Worm (Caenorhabditis elegans): ENCODE measurements around the gene gpdh-2.

Gene gpdh-2

DNA sequence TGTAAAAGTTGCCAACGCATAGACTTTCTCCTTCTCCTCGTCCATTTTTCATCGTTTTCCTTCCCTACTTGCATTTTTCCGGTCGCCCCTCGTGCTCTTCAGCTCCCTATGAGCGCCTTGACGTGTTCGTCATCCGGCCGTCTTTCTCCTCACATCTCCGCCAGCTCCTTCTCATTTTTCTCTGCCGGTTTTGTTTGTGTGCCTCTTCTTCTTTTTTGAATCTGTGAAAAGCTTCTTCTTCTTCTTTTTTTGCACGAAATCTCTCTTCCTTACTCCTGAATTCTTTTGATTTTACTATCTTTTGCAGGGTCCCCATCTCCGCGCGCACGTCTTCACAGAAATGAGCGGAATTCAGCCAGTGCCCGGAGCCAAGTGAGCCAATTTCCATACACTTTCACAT, 7.4 kb downstream of the gpdh-2 start, which contains the start of gene K11H3.3:
K11H3.3 (plus strand) TSS at position 308 of the 400 bp plus-strand sequence.
- TF ChIP-seq hmg-11 (tag; optimal IDR thresholded peaks at IDR 0.05) (no peak), pqm-1 (tag; optimal IDR thresholded peaks at IDR 0.05) (no peak), eor-1 (tag; optimal IDR thresholded peaks at IDR 0.05) (no peak), unc-39 (tag; optimal IDR thresholded peaks at IDR 0.05) (no peak), ceh-9 (tag; optimal IDR thresholded peaks at IDR 0.05) (no peak), nhr-237 (tag; optimal IDR thresholded peaks at IDR 0.05) (no peak), lin-39 (tag; optimal IDR thresholded peaks at IDR 0.05) (peak; percentile 49), ZK546.5 (tag; optimal IDR thresholded peaks at IDR 0.05) (no peak)

DNA sequence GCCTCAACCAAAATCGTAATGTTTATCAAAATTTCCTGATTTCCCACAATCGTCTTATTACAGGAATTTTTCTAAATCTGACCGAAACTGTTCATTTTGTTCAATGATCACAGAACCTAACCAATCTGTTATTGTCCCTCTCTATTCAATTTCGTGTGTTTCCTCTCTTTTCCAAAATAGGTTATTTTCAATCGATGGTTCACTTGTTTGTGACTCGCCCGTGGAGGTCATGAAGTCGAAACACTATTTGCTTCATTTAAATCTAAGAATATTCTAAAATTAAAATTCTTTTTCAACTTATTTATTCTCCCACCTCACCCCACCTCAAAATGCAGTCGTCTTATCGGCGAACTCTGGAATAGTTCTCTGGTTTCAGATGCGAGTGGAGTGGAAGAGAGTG, 8.1 kb downstream of the gpdh-2 start:
- TF ChIP-seq egl-5 (tag; optimal IDR thresholded peaks at IDR 0.05) (no peak), elt-2 (tag; optimal IDR thresholded peaks at IDR 0.05) (peak; percentile 21), snpc-4 (tag; optimal IDR thresholded peaks at IDR 0.05) (no peak), hmg-11 (tag; optimal IDR thresholded peaks at IDR 0.05) (no peak), nfya-1 (tag; optimal IDR thresholded peaks at IDR 0.05; ENCODE audit: insufficient read depth) (no peak), lin-15B (tag; optimal IDR thresholded peaks at IDR 0.05) (no peak), nhr-25 (tag; optimal IDR thresholded peaks at IDR 0.05) (no peak), eor-1 (tag; optimal IDR thresholded peaks at IDR 0.05) (no peak), elt-1 (tag; optimal IDR thresholded peaks at IDR 0.05) (no peak), ceh-16 (tag; optimal IDR thresholded peaks at IDR 0.05) (no peak), nhr-67 (tag; optimal IDR thresholded peaks at IDR 0.05) (no peak), ceh-82 (tag; optimal IDR thresholded peaks at IDR 0.05) (no peak), ZK546.5 (tag; optimal IDR thresholded peaks at IDR 0.05) (no peak), pqm-1 (tag; optimal IDR thresholded peaks at IDR 0.05) (peak; percentile 49), nhr-43 (tag; optimal IDR thresholded peaks at IDR 0.05; ENCODE audit: poor library complexity, severe bottlenecking) (no peak), unc-62 (GFP tag; optimal IDR thresholded peaks at IDR 0.05) (no peak)

DNA sequence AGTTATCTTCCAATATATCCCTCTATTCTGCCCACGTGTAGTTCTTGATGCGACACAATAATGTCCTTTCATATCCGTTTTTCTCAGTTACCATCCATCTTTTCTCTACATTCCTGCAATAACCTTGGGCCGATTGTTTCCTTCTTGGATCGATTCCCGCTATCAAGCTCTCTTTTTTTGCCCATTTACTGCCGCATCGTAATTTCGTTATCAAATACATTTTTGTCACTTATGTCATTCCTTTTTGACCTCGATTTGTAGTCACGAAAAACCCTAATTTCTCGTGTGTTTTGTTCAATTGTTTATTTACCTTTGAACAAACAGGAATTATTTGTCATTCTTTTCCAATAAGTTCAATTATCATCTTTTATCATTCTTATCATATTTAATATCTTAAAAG, 9.0 kb downstream of the gpdh-2 start:
- TF ChIP-seq pha-4 (tag; optimal IDR thresholded peaks at IDR 0.05) = peak; percentile 75
- TF ChIP-seq lsy-12 (tag; optimal IDR thresholded peaks at IDR 0.05) = no peak
- no peak for TF ChIP-seq fos-1 (tag; optimal IDR thresholded peaks at IDR 0.05)
- peak; percentile 82 for TF ChIP-seq pqm-1 (tag; optimal IDR thresholded peaks at IDR 0.05)
- TF ChIP-seq ZK546.5 (tag; optimal IDR thresholded peaks at IDR 0.05) = no peak
- TF ChIP-seq unc-62 (GFP tag; optimal IDR thresholded peaks at IDR 0.05) = no peak
- TF ChIP-seq ztf-11 (tag; optimal IDR thresholded peaks at IDR 0.05) = no peak
- TF ChIP-seq R02D3.7 (tag; optimal IDR thresholded peaks at IDR 0.05) = no peak
- TF ChIP-seq jun-1 (tag; optimal IDR thresholded peaks at IDR 0.05) = no peak
- no peak for TF ChIP-seq lin-39 (tag; optimal IDR thresholded peaks at IDR 0.05)
- peak in 2 of 3 experiments; percentile 9 to 57 for TF ChIP-seq elt-3 (tag; optimal IDR thresholded peaks at IDR 0.05)
- peak; percentile 67 for TF ChIP-seq skn-1 (tag; optimal IDR thresholded peaks at IDR 0.05)
- TF ChIP-seq nhr-76 (tag; optimal IDR thresholded peaks at IDR 0.05) = no peak
- TF ChIP-seq ceh-82 (tag; optimal IDR thresholded peaks at IDR 0.05) = no peak
- no peak for TF ChIP-seq elt-1 (tag; optimal IDR thresholded peaks at IDR 0.05)
- no peak for TF ChIP-seq ztf-4 (tag; optimal IDR thresholded peaks at IDR 0.05)
- TF ChIP-seq ama-1 (optimal IDR thresholded peaks at IDR 0.05) = no peak
- TF ChIP-seq nfya-1 (tag; optimal IDR thresholded peaks at IDR 0.05; ENCODE audit: insufficient read depth) = no peak
- TF ChIP-seq mml-1 (tag; optimal IDR thresholded peaks at IDR 0.05) = no peak
- TF ChIP-seq unc-39 (tag; optimal IDR thresholded peaks at IDR 0.05) = no peak
- no peak for TF ChIP-seq nhr-12 (tag; optimal IDR thresholded peaks at IDR 0.05)
- no peak for TF ChIP-seq fkh-10 (GFP tag; optimal IDR thresholded peaks at IDR 0.05)
- TF ChIP-seq aly-2 (tag; optimal IDR thresholded peaks at IDR 0.05) = no peak
- TF ChIP-seq nhr-237 (tag; optimal IDR thresholded peaks at IDR 0.05) = no peak
- no peak for TF ChIP-seq mdl-1 (tag; optimal IDR thresholded peaks at IDR 0.05)
- TF ChIP-seq eor-1 (tag; optimal IDR thresholded peaks at IDR 0.05) = no peak
- no peak for TF ChIP-seq zag-1 (tag; optimal IDR thresholded peaks at IDR 0.05)
- TF ChIP-seq egl-5 (tag; optimal IDR thresholded peaks at IDR 0.05) = no peak
- no peak for TF ChIP-seq fkh-2 (tag; optimal IDR thresholded peaks at IDR 0.05)
- no peak for TF ChIP-seq nhr-25 (tag; optimal IDR thresholded peaks at IDR 0.05)
- no peak for TF ChIP-seq egl-27 (tag; optimal IDR thresholded peaks at IDR 0.05)
- no peak for TF ChIP-seq nhr-23 (tag; optimal IDR thresholded peaks at IDR 0.05)
- no peak for TF ChIP-seq hmg-11 (tag; optimal IDR thresholded peaks at IDR 0.05)
- peak; percentile 77 for TF ChIP-seq elt-2 (tag; optimal IDR thresholded peaks at IDR 0.05)
- TF ChIP-seq ceh-16 (tag; optimal IDR thresholded peaks at IDR 0.05) = no peak
- no peak for TF ChIP-seq nhr-43 (tag; optimal IDR thresholded peaks at IDR 0.05; ENCODE audit: poor library complexity, severe bottlenecking)
- no peak for TF ChIP-seq daf-12 (tag; optimal IDR thresholded peaks at IDR 0.05)
- TF ChIP-seq ceh-28 (tag; optimal IDR thresholded peaks at IDR 0.05) = peak; percentile 59

Data from whole organism, L3 larva.